Worm (Caenorhabditis elegans) whole organism, young adult: ENCODE results near the gene F46F5.14.
A peak's percentile ranks its signal among the peaks of the same experiment; 100 is the strongest.

ENCODE experiments used
- B0019.2 ChIP-seq: fragments of 200-800 bp; sonication (Bioruptor generic); conservative IDR thresholded peaks from 2 replicates; pipeline ENCODE4 v1.3.6; 2022; ENCODE audit warnings: missing genetic modification reagents, missing genetic modification characterization, missing compliant biosample characterization
- B0261.1 ChIP-seq: sonication (generic microtip); optimal IDR thresholded peaks from 2 replicates; lab custom pipeline; 2016; ENCODE audit warnings: mild to moderate bottlenecking, missing genetic modification characterization, moderate library complexity, missing compliant biosample characterization
- F23B12.7 ChIP-seq: sonication (generic microtip); optimal IDR thresholded peaks from 2 replicates; lab custom pipeline; 2017; ENCODE audit warnings: missing genetic modification characterization, mild to moderate bottlenecking, missing compliant biosample characterization, antibody characterized with exemption, moderate library complexity; ENCODE audit not compliant: insufficient read depth
- F57A8.1 ChIP-seq: fragments of 200-800 bp; sonication (Bioruptor generic); optimal IDR thresholded peaks from 2 replicates; lab custom pipeline; 2018; ENCODE audit warnings: mild to moderate bottlenecking, missing genetic modification characterization, moderate library complexity, missing compliant biosample characterization
- K12H6.12 ChIP-seq: fragments of 200-800 bp; sonication (Bioruptor generic); optimal IDR thresholded peaks from 2 replicates; lab custom pipeline; 2018; ENCODE audit warnings: mild to moderate bottlenecking, missing genetic modification characterization, missing compliant biosample characterization
- T07F8.4 ChIP-seq: sonication (generic microtip); optimal IDR thresholded peaks from 2 replicates; lab custom pipeline; 2016; ENCODE audit warnings: mild to moderate bottlenecking, missing genetic modification characterization, moderate library complexity, missing compliant biosample characterization
- Y67H2A.10 ChIP-seq: fragments of 200-800 bp; sonication (Bioruptor generic); conservative IDR thresholded peaks from 2 replicates; pipeline ENCODE4 v1.3.6; 2022; ENCODE audit warnings: missing genetic modification reagents, missing genetic modification characterization, missing compliant biosample characterization
- Y95B8A.8 ChIP-seq: fragments of 200-800 bp; sonication (Bioruptor generic); IDR thresholded peaks from 2 replicates; pipeline ENCODE4 v1.3.6; 2022; ENCODE audit warnings: missing genetic modification reagents, missing genetic modification characterization, missing compliant biosample characterization
- ama-1 ChIP-seq, 3 experiments: fragments of 150-350 bp in 1 of 3; sonication (generic microtip) in 2 of 3; optimal IDR thresholded peaks; 2 replicates each; lab custom pipeline; 2014 to 2018; ENCODE audit warnings: missing biosample characterization in 2 of 3, missing genetic modification characterization in 2 of 3, missing genetic modification reagents in 2 of 3
- aptf-3 ChIP-seq: fragments of 200-800 bp; sonication (Bioruptor generic); IDR thresholded peaks from 2 replicates; pipeline ENCODE4 v1.3.6; 2022; ENCODE audit warnings: missing genetic modification characterization, missing compliant biosample characterization
- bed-2 ChIP-seq: fragments of 200-800 bp; sonication (Bioruptor generic); IDR thresholded peaks from 2 replicates; pipeline ENCODE4 v1.3.6; 2022; ENCODE audit warnings: missing genetic modification reagents, missing genetic modification characterization, missing compliant biosample characterization
- ceh-27 ChIP-seq: fragments of 200-800 bp; sonication (Bioruptor generic); optimal IDR thresholded peaks from 2 replicates; lab custom pipeline; 2018; ENCODE audit warnings: mild to moderate bottlenecking, missing genetic modification characterization, moderate library complexity, missing compliant biosample characterization
- ceh-40 ChIP-seq: fragments of 200-800 bp; sonication (Bioruptor generic); IDR thresholded peaks from 2 replicates; pipeline ENCODE4 v1.3.6; 2022; ENCODE audit warnings: missing genetic modification characterization, missing compliant biosample characterization
- die-1 ChIP-seq: sonication (generic microtip); optimal IDR thresholded peaks from 2 replicates; lab custom pipeline; 2016; ENCODE audit warnings: missing genotype, mild to moderate bottlenecking, missing genetic modification characterization, missing compliant biosample characterization
- ets-4 ChIP-seq: fragments of 200-800 bp; sonication (Bioruptor generic); optimal IDR thresholded peaks from 2 replicates; lab custom pipeline; 2018; ENCODE audit warnings: mild to moderate bottlenecking, missing genetic modification characterization, missing compliant biosample characterization
- him-1 ChIP-seq: sonication (generic microtip); optimal IDR thresholded peaks from 2 replicates; lab custom pipeline; 2016; ENCODE audit warnings: missing genotype, missing genetic modification reagents, missing genetic modification characterization, missing compliant biosample characterization
- hmg-1.2 ChIP-seq: fragments of 200-800 bp; sonication (Bioruptor generic); IDR thresholded peaks from 2 replicates; pipeline ENCODE4 v1.3.6; 2022; ENCODE audit warnings: missing genetic modification reagents, missing genetic modification characterization, missing compliant biosample characterization
- lag-1 ChIP-seq: fragments of 200-800 bp; sonication (Bioruptor generic); IDR thresholded peaks from 2 replicates; pipeline ENCODE4 v1.3.6; 2022; ENCODE audit warnings: missing genetic modification reagents, missing genetic modification characterization, missing compliant biosample characterization
- let-607 ChIP-seq, 2 experiments: fragments of 200-800 bp in 1 of 2; sonication (Bioruptor generic) in 1 of 2; sonication (generic microtip) in 1 of 2; optimal IDR thresholded peaks; 2 replicates each; lab custom pipeline; 2016 to 2018; ENCODE audit warnings: mild to moderate bottlenecking in 2 of 2, missing compliant biosample characterization in 2 of 2, missing genetic modification characterization in 2 of 2, moderate library complexity in 2 of 2, missing genotype in 1 of 2
- lin-26 ChIP-seq: fragments of 200-800 bp; sonication (Bioruptor generic); IDR thresholded peaks from 2 replicates; pipeline ENCODE4 v1.3.6; 2022; ENCODE audit warnings: missing genetic modification reagents, missing genetic modification characterization, missing compliant biosample characterization
- lir-1 ChIP-seq: fragments of 200-800 bp; sonication (Bioruptor generic); conservative IDR thresholded peaks from 2 replicates; pipeline ENCODE4 v1.3.6; 2022; ENCODE audit warnings: missing genetic modification reagents, missing genetic modification characterization, missing compliant biosample characterization
- lsy-27 ChIP-seq: sonication (generic microtip); optimal IDR thresholded peaks from 2 replicates; lab custom pipeline; 2017; ENCODE audit warnings: missing genetic modification characterization, mild to moderate bottlenecking, missing compliant biosample characterization, antibody characterized with exemption, missing genotype, borderline replicate concordance; ENCODE audit not compliant: insufficient read depth
- madf-6 ChIP-seq: fragments of 200-800 bp; sonication (Bioruptor generic); IDR thresholded peaks from 2 replicates; pipeline ENCODE4 v1.3.6; 2022; ENCODE audit warnings: missing genetic modification reagents, missing genetic modification characterization, missing compliant biosample characterization
- madf-8 ChIP-seq: fragments of 200-800 bp; sonication (Bioruptor generic); conservative IDR thresholded peaks from 2 replicates; pipeline ENCODE4 v1.3.6; 2022; ENCODE audit warnings: missing genetic modification reagents, missing genetic modification characterization, missing compliant biosample characterization
- nfya-1 ChIP-seq: sonication (generic microtip); optimal IDR thresholded peaks from 2 replicates; lab custom pipeline; 2017; ENCODE audit warnings: antibody characterized with exemption, missing compliant biosample characterization, missing genetic modification characterization, borderline replicate concordance; ENCODE audit not compliant: insufficient read depth
- nhr-120 ChIP-seq: fragments of 200-800 bp; sonication (Bioruptor generic); IDR thresholded peaks from 2 replicates; pipeline ENCODE4 v1.3.6; 2022; ENCODE audit warnings: missing genetic modification characterization, missing compliant biosample characterization
- nhr-179 ChIP-seq: sonication (generic microtip); optimal IDR thresholded peaks from 2 replicates; lab custom pipeline; 2016; ENCODE audit warnings: mild to moderate bottlenecking, missing genetic modification characterization, missing compliant biosample characterization
- nhr-27 ChIP-seq: fragments of 200-800 bp; sonication (Bioruptor generic); optimal IDR thresholded peaks from 2 replicates; lab custom pipeline; 2018; ENCODE audit warnings: mild to moderate bottlenecking, missing genetic modification characterization, moderate library complexity, missing compliant biosample characterization
- pbrm-1 ChIP-seq: fragments of 200-800 bp; sonication (Bioruptor generic); IDR thresholded peaks from 2 replicates; pipeline ENCODE4 v1.3.6; 2022; ENCODE audit warnings: missing genetic modification reagents, missing genetic modification characterization, missing compliant biosample characterization
- rpc-1 ChIP-seq, 2 experiments: fragments of 150-350 bp in 1 of 2; sonication (generic microtip) in 1 of 2; optimal IDR thresholded peaks; 2 replicates each; lab custom pipeline; 2014 to 2018; ENCODE audit warnings: missing biosample characterization in 1 of 2, missing genetic modification characterization in 1 of 2, missing genetic modification reagents in 1 of 2, missing genotype in 1 of 2
- snpc-4 ChIP-seq, 5 experiments: fragments of 150-350 bp in 1 of 5; sonication (generic microtip) in 4 of 5; optimal IDR thresholded peaks; 2 replicates each; lab custom pipeline; 2014 to 2018; ENCODE audit warnings: missing genetic modification characterization in 5 of 5, missing biosample characterization in 3 of 5, antibody characterized with exemption in 2 of 5, mild to moderate bottlenecking in 2 of 5, missing compliant biosample characterization in 2 of 5, missing genotype in 2 of 5, moderate library complexity in 2 of 5, missing genetic modification reagents in 1 of 5
- tbp1 ChIP-seq: fragments of 200-800 bp; sonication (Bioruptor generic); optimal IDR thresholded peaks from 2 replicates; lab custom pipeline; 2018; ENCODE audit warnings: mild to moderate bottlenecking, missing genetic modification characterization, missing compliant biosample characterization
- zfh-2 ChIP-seq: fragments of 200-800 bp; sonication (Bioruptor generic); conservative IDR thresholded peaks from 2 replicates; pipeline ENCODE4 v1.3.6; 2022; ENCODE audit warnings: missing genetic modification reagents, missing genetic modification characterization, missing compliant biosample characterization
- zim-3 ChIP-seq: sonication (generic microtip); optimal IDR thresholded peaks from 2 replicates; lab custom pipeline; 2017; ENCODE audit warnings: mild to moderate bottlenecking, missing genetic modification characterization, moderate library complexity, missing compliant biosample characterization
- ztf-25 ChIP-seq: fragments of 200-800 bp; sonication (Bioruptor generic); IDR thresholded peaks from 2 replicates; pipeline ENCODE4 v1.3.6; 2022; ENCODE audit warnings: missing genetic modification reagents, missing genetic modification characterization, missing compliant biosample characterization

The F46F5.14 gene

ce11 chrII:799700-800099, at the start of gene F46F5.14:
F46F5.14 (plus strand) TSS chrII:800000.
- TF ChIP-seq lir-1 (GFP tag; lab: Robert Waterston, UW): no peak
- TF ChIP-seq bed-2 (GFP tag; lab: Robert Waterston, UW): no peak

- no peak for TF ChIP-seq F57A8.1 (GFP tag; lab: Kevin White, UChicago)
- TF ChIP-seq pbrm-1 (GFP tag; lab: Robert Waterston, UW): peak; percentile 51; the same call in 1 of the 2 replicates
- peak; percentile 19 for TF ChIP-seq tbp1
- TF ChIP-seq zfh-2: peak; percentile 52
- TF ChIP-seq T07F8.4 (tag; lab: Kevin White, UChicago): no peak
- TF ChIP-seq ceh-40: no peak
These were observed 49.6 kb upstream of the F46F5.14 start, which contains the start of gene snt-6 for ce11 chrII:750155-750554. snt-6 (minus strand) TSS chrII:750212.

- TF ChIP-seq nhr-120 (GFP tag; lab: Robert Waterston, UW): no peak
- no peak for TF ChIP-seq nfya-1 (tag; lab: Kevin White, UChicago)
- no peak for TF ChIP-seq K12H6.12
- TF ChIP-seq let-607 (tag; optimal IDR thresholded peaks at IDR 0.05; lab: Kevin White, UChicago): no peak
- TF ChIP-seq hmg-1.2: no peak
- TF ChIP-seq B0019.2 (GFP tag; lab: Robert Waterston, UW): no peak
- peak; percentile 76 for TF ChIP-seq tbp1
- TF ChIP-seq lin-26 (GFP tag; lab: Robert Waterston, UW): peak; percentile 15; the same call in 1 of the 2 replicates
- no peak for TF ChIP-seq aptf-3 (GFP tag; lab: Robert Waterston, UW)
- peak; percentile 30 for TF ChIP-seq rpc-1 (optimal IDR thresholded peaks at IDR 0.05; lab: Kevin White, UChicago)
- peak; percentile 67 for TF ChIP-seq rpc-1 (tag; optimal IDR thresholded peaks at IDR 0.05; lab: Kevin White, UChicago)
- TF ChIP-seq nhr-179 (tag; lab: Kevin White, UChicago): no peak
- no peak for TF ChIP-seq madf-6 (GFP tag; lab: Robert Waterston, UW)
- no peak for TF ChIP-seq ceh-40
- TF ChIP-seq ztf-25 (GFP tag; lab: Robert Waterston, UW): no peak
- TF ChIP-seq snpc-4 (GFP tag; optimal IDR thresholded peaks at IDR 0.05; lab: Kevin White, UChicago): no peak
- TF ChIP-seq snpc-4 (tag; optimal IDR thresholded peaks at IDR 0.05; lab: Kevin White, UChicago): no peak
- TF ChIP-seq zim-3: no peak
- no peak for TF ChIP-seq Y67H2A.10 (GFP tag; lab: Robert Waterston, UW)
- TF ChIP-seq nhr-27: no peak
- no peak for TF ChIP-seq pbrm-1 (GFP tag; lab: Robert Waterston, UW)
- TF ChIP-seq F23B12.7 (tag; lab: Kevin White, UChicago): no peak
- TF ChIP-seq B0261.1 (tag; lab: Kevin White, UChicago): peak; percentile 48
- no peak for TF ChIP-seq ets-4
- no peak for TF ChIP-seq lag-1 (GFP tag; lab: Robert Waterston, UW)
- TF ChIP-seq ama-1 (optimal IDR thresholded peaks at IDR 0.05; lab: Kevin White, UChicago): no peak
- no peak for TF ChIP-seq ama-1 (GFP tag; optimal IDR thresholded peaks at IDR 0.05; lab: Kevin White, UChicago)
- no peak for TF ChIP-seq madf-8 (GFP tag; lab: Robert Waterston, UW)
- no peak for TF ChIP-seq him-1 (tag; lab: Kevin White, UChicago)
- no peak for TF ChIP-seq die-1 (tag; lab: Kevin White, UChicago)
- no peak for TF ChIP-seq lsy-27 (tag; lab: Kevin White, UChicago)
- TF ChIP-seq ceh-27 (GFP tag; lab: Kevin White, UChicago): no peak
- no peak for TF ChIP-seq Y95B8A.8 (GFP tag; lab: Robert Waterston, UW)
These were observed 48.0 kb upstream of the F46F5.14 start for ce11 chrII:751850-752249.
